Fruit fly (Drosophila melanogaster) whole organism, embryonic: ENCODE results near the gene CG43886.
A peak's percentile ranks its signal among the peaks of the same experiment; 100 is the strongest.

Source experiments
- B-H1 ChIP-seq: fragments of 200-800 bp; sonication (Bioruptor generic); IDR thresholded peaks from 3 replicates; pipeline ENCODE4 v1.3.6; 2022; ENCODE audit warnings: missing biosample characterization, missing genetic modification characterization
- Bdp1 ChIP-seq: fragments of 200-800 bp; sonication (Bioruptor generic); optimal IDR thresholded peaks from 3 replicates; lab custom pipeline; 2016; ENCODE audit warnings: missing biosample characterization, missing genetic modification characterization
- CG10274 ChIP-seq: fragments of 200-800 bp; sonication (Bioruptor generic); optimal IDR thresholded peaks from 3 replicates; lab custom pipeline; 2017; ENCODE audit warnings: missing biosample characterization, mild to moderate bottlenecking, missing genetic modification characterization
- CG10366 ChIP-seq: fragments of 200-800 bp; sonication (Bioruptor generic); IDR thresholded peaks from 2 replicates; pipeline ENCODE4 v1.3.6; 2022; ENCODE audit warnings: missing biosample characterization, missing genetic modification characterization
- CG10543 ChIP-seq: fragments of 200-800 bp; sonication (Bioruptor generic); optimal IDR thresholded peaks from 3 replicates; lab custom pipeline; 2017; ENCODE audit warnings: missing biosample characterization, mild to moderate bottlenecking, missing genetic modification characterization, moderate library complexity
- CG10979 ChIP-seq: fragments of 200-800 bp; sonication (Bioruptor generic); optimal IDR thresholded peaks from 2 replicates; lab custom pipeline; 2018; ENCODE audit warnings: missing biosample characterization, mild to moderate bottlenecking, missing genetic modification characterization, moderate library complexity
- CG11696 ChIP-seq: fragments of 200-800 bp; sonication (Bioruptor generic); IDR thresholded peaks from 2 replicates; pipeline ENCODE4 v1.3.6; 2022; ENCODE audit warnings: missing biosample characterization, missing genetic modification characterization
- CG12391 ChIP-seq: fragments of 200-800 bp; sonication (Bioruptor generic); optimal IDR thresholded peaks from 3 replicates; lab custom pipeline; 2018; ENCODE audit warnings: missing biosample characterization, mild to moderate bottlenecking, missing genetic modification characterization, moderate library complexity
- CG13287 ChIP-seq: fragments of 200-800 bp; sonication (Bioruptor generic); IDR thresholded peaks from 2 replicates; pipeline ENCODE4 v1.3.6; 2022; ENCODE audit warnings: missing biosample characterization, missing genetic modification characterization; ENCODE audit not compliant: partially characterized antibody
- CG15479 ChIP-seq: fragments of 200-800 bp; sonication (Bioruptor generic); optimal IDR thresholded peaks from 3 replicates; lab custom pipeline; 2019; ENCODE audit warnings: missing biosample characterization, mild to moderate bottlenecking, missing genetic modification characterization, moderate library complexity
- CG2116 ChIP-seq: fragments of 200-800 bp; sonication (Bioruptor generic); optimal IDR thresholded peaks from 3 replicates; lab custom pipeline; 2018; ENCODE audit warnings: missing biosample characterization, mild to moderate bottlenecking, missing genetic modification characterization
- CG31441 ChIP-seq: fragments of 200-800 bp; sonication (Bioruptor generic); IDR thresholded peaks from 2 replicates; pipeline ENCODE4 v1.3.6; 2022; ENCODE audit warnings: missing biosample characterization, missing genetic modification characterization
- CG34224 ChIP-seq: fragments of 200-800 bp; sonication (Bioruptor generic); IDR thresholded peaks from 3 replicates; pipeline ENCODE4 v1.3.6; 2022; ENCODE audit warnings: missing biosample characterization, missing genetic modification characterization; ENCODE audit not compliant: partially characterized antibody
- CG4617 ChIP-seq: fragments of 200-800 bp; sonication (Bioruptor generic); optimal IDR thresholded peaks from 3 replicates; lab custom pipeline; 2016; ENCODE audit warnings: missing biosample characterization, missing genetic modification characterization, borderline replicate concordance
- CG4820 ChIP-seq: fragments of 200-800 bp; sonication (Bioruptor generic); optimal IDR thresholded peaks from 3 replicates; lab custom pipeline; 2016; ENCODE audit warnings: missing biosample characterization, missing genetic modification characterization
- CG6791 ChIP-seq: fragments of 200-800 bp; sonication (Bioruptor generic); IDR thresholded peaks from 3 replicates; pipeline ENCODE4 v1.3.6; 2022; ENCODE audit warnings: missing biosample characterization, missing genetic modification characterization; ENCODE audit not compliant: partially characterized antibody
- CG8290 ChIP-seq, 3 experiments: fragments of 200-800 bp; sonication (Bioruptor generic); optimal IDR thresholded peaks; 2 replicates each; lab custom pipeline; 2016 to 2019; ENCODE audit warnings: missing biosample characterization in 3 of 3, missing genetic modification characterization in 3 of 3, mild to moderate bottlenecking in 2 of 3, moderate library complexity in 1 of 3
- CG8478 ChIP-seq: fragments of >200 bp; optimal IDR thresholded peaks from 2 replicates; lab custom pipeline; 2018
- CG9727 ChIP-seq: fragments of 200-800 bp; sonication (Bioruptor generic); optimal IDR thresholded peaks from 3 replicates; lab custom pipeline; 2017; ENCODE audit warnings: missing biosample characterization, mild to moderate bottlenecking, missing genetic modification characterization
- CG9817 ChIP-seq: fragments of 200-800 bp; sonication (Bioruptor generic); optimal IDR thresholded peaks from 2 replicates; lab custom pipeline; 2018; ENCODE audit warnings: missing biosample characterization, mild to moderate bottlenecking, missing genetic modification characterization, moderate library complexity
- CHES-1-like ChIP-seq: fragments of 200-800 bp; sonication (Bioruptor generic); optimal IDR thresholded peaks from 2 replicates; lab custom pipeline; 2016; ENCODE audit warnings: missing biosample characterization, missing genetic modification characterization
- Dll ChIP-seq: fragments of 200-800 bp; sonication (Bioruptor generic); IDR thresholded peaks from 4 replicates; pipeline ENCODE4 v1.3.6; 2022; ENCODE audit warnings: missing biosample characterization, missing genetic modification characterization; ENCODE audit not compliant: partially characterized antibody
- Dp ChIP-seq: fragments of 200-800 bp; sonication (Bioruptor generic); optimal IDR thresholded peaks from 2 replicates; lab custom pipeline; 2018; ENCODE audit warnings: missing biosample characterization, mild to moderate bottlenecking, missing genetic modification characterization, moderate library complexity
- Elba2 ChIP-seq: fragments of 200-800 bp; sonication (Bioruptor generic); optimal IDR thresholded peaks from 3 replicates; lab custom pipeline; 2016; ENCODE audit warnings: missing biosample characterization, missing genetic modification characterization
- Hr39 ChIP-seq: fragments of >200 bp; optimal IDR thresholded peaks from 2 replicates; lab custom pipeline; 2017
- TFAM ChIP-seq: fragments of 200-800 bp; sonication (Bioruptor generic); optimal IDR thresholded peaks from 2 replicates; lab custom pipeline; 2017; ENCODE audit warnings: missing biosample characterization, missing genetic modification characterization, inconsistent platforms
- amos ChIP-seq: fragments of 200-800 bp; sonication (Bioruptor generic); IDR thresholded peaks from 2 replicates; pipeline ENCODE4 v1.3.6; 2022; ENCODE audit warnings: missing biosample characterization, missing genetic modification characterization; ENCODE audit not compliant: partially characterized antibody
- ato ChIP-seq: fragments of 200-800 bp; sonication (Bioruptor generic); IDR thresholded peaks from 2 replicates; pipeline ENCODE4 v1.3.6; 2022; ENCODE audit warnings: missing biosample characterization, missing genetic modification characterization; ENCODE audit not compliant: partially characterized antibody
- bsh ChIP-seq, 2 experiments: fragments of 200-800 bp; sonication (Bioruptor generic); optimal IDR thresholded peaks; 2 replicates each; lab custom pipeline; 2017 to 2018; ENCODE audit warnings: mild to moderate bottlenecking in 2 of 2, missing biosample characterization in 2 of 2, missing genetic modification characterization in 2 of 2, moderate library complexity in 1 of 2
- cato ChIP-seq: fragments of 200-800 bp; sonication (Bioruptor generic); optimal IDR thresholded peaks from 2 replicates; lab custom pipeline; 2016; ENCODE audit warnings: missing biosample characterization, missing genetic modification characterization, borderline replicate concordance
- caup ChIP-seq: fragments of 200-800 bp; sonication (Bioruptor generic); optimal IDR thresholded peaks from 3 replicates; lab custom pipeline; 2017; ENCODE audit warnings: missing biosample characterization, mild to moderate bottlenecking, missing genetic modification characterization, moderate library complexity; ENCODE audit not compliant: severe bottlenecking
- croc ChIP-seq: fragments of 200-800 bp; sonication (Bioruptor generic); conservative IDR thresholded peaks from 3 replicates; pipeline ENCODE4 v1.3.6; 2022; ENCODE audit warnings: missing biosample characterization, missing genetic modification characterization
- fd102C ChIP-seq: fragments of 200-800 bp; sonication (Bioruptor generic); optimal IDR thresholded peaks from 2 replicates; lab custom pipeline; 2018; ENCODE audit warnings: missing biosample characterization, mild to moderate bottlenecking, missing genetic modification characterization, moderate library complexity
- fd64A ChIP-seq: fragments of 200-800 bp; sonication (Bioruptor generic); optimal IDR thresholded peaks from 3 replicates; lab custom pipeline; 2018; ENCODE audit warnings: missing biosample characterization, mild to moderate bottlenecking, missing genetic modification characterization
- gem ChIP-seq: fragments of 200-800 bp; sonication (Bioruptor generic); optimal IDR thresholded peaks from 2 replicates; lab custom pipeline; 2019; ENCODE audit warnings: missing biosample characterization, mild to moderate bottlenecking, missing genetic modification characterization, moderate library complexity
- grau ChIP-seq: fragments of 200-800 bp; optimal IDR thresholded peaks from 3 replicates; lab custom pipeline; 2019; ENCODE audit warnings: missing biosample characterization, mild to moderate bottlenecking, missing genetic modification characterization, moderate library complexity
- insv ChIP-seq, 2 experiments: fragments of 200-800 bp; sonication (Bioruptor generic); optimal IDR thresholded peaks; 3 replicates each; lab custom pipeline; 2016 to 2018; ENCODE audit warnings: missing biosample characterization in 2 of 2, missing genetic modification characterization in 2 of 2
- kah ChIP-seq: fragments of 200-800 bp; sonication (Bioruptor generic); optimal IDR thresholded peaks from 2 replicates; lab custom pipeline; 2018; ENCODE audit warnings: missing biosample characterization, mild to moderate bottlenecking, missing genetic modification characterization
- klu ChIP-seq: fragments of 200-800 bp; sonication (Bioruptor generic); IDR thresholded peaks from 2 replicates; pipeline ENCODE4 v1.3.6; 2022; ENCODE audit warnings: missing biosample characterization, missing genetic modification characterization
- otp ChIP-seq: fragments of 200-800 bp; sonication (Bioruptor generic); IDR thresholded peaks from 3 replicates; pipeline ENCODE4, ENCODE4 v1.3.6; 2022; ENCODE audit warnings: missing biosample characterization, missing genetic modification characterization
- pan ChIP-seq, 4 experiments: fragments of >200 bp in 3 of 4; fragments of 200-800 bp in 1 of 4; sonication (Bioruptor generic) in 1 of 4; optimal IDR thresholded peaks in 3 of 4; IDR thresholded peaks in 1 of 4; 2 replicates each; pipeline versions ENCODE4 v1.3.6 to Lab custom; 2017 to 2022; ENCODE audit warnings: missing biosample characterization in 2 of 4, missing genetic modification characterization in 2 of 4, mixed read lengths in 1 of 4
- pb ChIP-seq: fragments of 200-800 bp; sonication (Bioruptor generic); optimal IDR thresholded peaks from 3 replicates; lab custom pipeline; 2016; ENCODE audit warnings: missing biosample characterization, missing genetic modification characterization
- pfk ChIP-seq: fragments of 200-800 bp; sonication (Bioruptor generic); optimal IDR thresholded peaks from 2 replicates; lab custom pipeline; 2018; ENCODE audit warnings: missing biosample characterization, mild to moderate bottlenecking, missing genetic modification characterization, moderate library complexity
- run ChIP-seq: fragments of 200-800 bp; sonication (Bioruptor generic); optimal IDR thresholded peaks from 3 replicates; lab custom pipeline; 2018; ENCODE audit warnings: missing biosample characterization, mild to moderate bottlenecking, missing genetic modification characterization
- tx ChIP-seq: fragments of 200-800 bp; sonication (Bioruptor generic); optimal IDR thresholded peaks from 2 replicates; lab custom pipeline; 2016; ENCODE audit warnings: missing biosample characterization, missing genetic modification characterization

Gene CG43886

dm6 chr3L:8180464-8181137, 21.0 kb upstream of the CG43886 start, which contains the start of the genes mthl7 and Uxs (continued):
- no peak for TF ChIP-seq klu
- TF ChIP-seq Elba2 (GFP tag; lab: Kevin White, UChicago), result no peak
- TF ChIP-seq CG34224 (GFP tag; lab: Robert Waterston, UW), result peak; percentile 45; the same call in 2 of the 3 replicates
- no peak for TF ChIP-seq otp
- no peak for TF ChIP-seq caup (GFP tag; lab: Kevin White, UChicago)
- TF ChIP-seq CG9817 (tag; lab: Kevin White, UChicago), result no peak
- TF ChIP-seq Dll (GFP tag; lab: Robert Waterston, UW), result peak; percentile 56; the same call in 1 of the 4 replicates
- TF ChIP-seq CG10274 (GFP tag; lab: Kevin White, UChicago), result no peak
- peak; percentile 25 for TF ChIP-seq CG2116 (GFP tag; lab: Kevin White, UChicago)
- no peak for TF ChIP-seq pan (optimal IDR thresholded peaks at IDR 0.05; lab: Kevin White, UChicago)
- TF ChIP-seq pan (GFP tag; optimal IDR thresholded peaks at IDR 0.05 in 1 of 2, IDR thresholded peaks at IDR 0.05 in 1 of 2), result no peak
- TF ChIP-seq CG11696 (GFP tag; lab: Robert Waterston, UW), result no peak
- TF ChIP-seq insv (GFP tag; optimal IDR thresholded peaks at IDR 0.05; lab: Kevin White, UChicago), result no peak
- peak; percentile 15 for TF ChIP-seq grau (tag; lab: Kevin White, UChicago)
- no peak for TF ChIP-seq CG10979 (tag; lab: Kevin White, UChicago)
- TF ChIP-seq cato (GFP tag; lab: Kevin White, UChicago), result no peak
- TF ChIP-seq fd102C (GFP tag; lab: Kevin White, UChicago), result no peak
- TF ChIP-seq tx, result no peak
- peak; percentile 67 for TF ChIP-seq CG13287 (GFP tag; lab: Robert Waterston, UW)
- peak; percentile 30; the same call in 1 of the 2 replicates for TF ChIP-seq amos
- no peak for TF ChIP-seq CG8290 (GFP tag; optimal IDR thresholded peaks at IDR 0.05; lab: Kevin White, UChicago)
- TF ChIP-seq CG8290 (tag; optimal IDR thresholded peaks at IDR 0.05; lab: Kevin White, UChicago), result peak in 1 of 2 experiments; percentile 24

dm6 chr3L:8177795-8178564, 18.4 kb upstream of the CG43886 start, which contains the start of gene Nmt:
Gene Nmt, minus strand, starts transcription at chr3L:8178429.
- TF ChIP-seq CG10366 (GFP tag; lab: Robert Waterston, UW), result peak; percentile 70
- peak; percentile 13; the same call in 1 of the 3 replicates for TF ChIP-seq B-H1
- peak in 1 of 2 experiments; percentile 43 for TF ChIP-seq bsh (GFP tag; optimal IDR thresholded peaks at IDR 0.05; lab: Kevin White, UChicago)
- TF ChIP-seq CG10543, result no peak
- TF ChIP-seq Bdp1 (GFP tag; lab: Kevin White, UChicago), result no peak
- peak; percentile 91 for TF ChIP-seq grau (tag; lab: Kevin White, UChicago)
- TF ChIP-seq CG8478 (lab: Kevin White, UChicago), result no peak
- no peak for TF ChIP-seq pfk (GFP tag; lab: Kevin White, UChicago)
- peak; percentile 88 for TF ChIP-seq CG6791
- TF ChIP-seq Hr39 (lab: Kevin White, UChicago), result no peak
- no peak for TF ChIP-seq CG31441
- peak; percentile 79 for TF ChIP-seq Dp (GFP tag; lab: Kevin White, UChicago)
- peak; percentile 3 for TF ChIP-seq CHES-1-like
- peak; percentile 70 for TF ChIP-seq ato (GFP tag; lab: Robert Waterston, UW)
- no peak for TF ChIP-seq TFAM (GFP tag; lab: Kevin White, UChicago)
- TF ChIP-seq CG4617, result peak; percentile 20
- no peak for TF ChIP-seq CG4820 (GFP tag; lab: Kevin White, UChicago)
- TF ChIP-seq run (tag; lab: Kevin White, UChicago), result no peak
- peak; percentile 12 for TF ChIP-seq CG9727 (GFP tag; lab: Kevin White, UChicago)
- no peak for TF ChIP-seq kah
- peak; percentile 22 for TF ChIP-seq CG12391 (tag; lab: Kevin White, UChicago)
- no peak for TF ChIP-seq pb (GFP tag; lab: Kevin White, UChicago)
- no peak for TF ChIP-seq CG15479 (GFP tag; lab: Kevin White, UChicago)
- no peak for TF ChIP-seq gem (tag; lab: Kevin White, UChicago)
- no peak for TF ChIP-seq fd64A (GFP tag; lab: Kevin White, UChicago)
- no peak for TF ChIP-seq croc
